Fruit fly (Drosophila melanogaster) Kc167 (cell line): ENCODE results near the gene CG14205.

ENCODE experiments used
- Myc ChIP-seq: fragments of >200 bp; optimal IDR thresholded peaks from 2 replicates; lab custom pipeline; 2017; ENCODE audit warnings: missing external identifiers
- Sin3A ChIP-seq: fragments of >200 bp; optimal IDR thresholded peaks from 2 replicates; lab custom pipeline; 2018; ENCODE audit warnings: missing external identifiers
- h ChIP-seq: fragments of >200 bp; optimal IDR thresholded peaks from 3 replicates; lab custom pipeline; 2018; ENCODE audit warnings: missing external identifiers
- insv ChIP-seq: fragments of >200 bp; optimal IDR thresholded peaks from 3 replicates; lab custom pipeline; 2018; ENCODE audit warnings: missing external identifiers
- psq ChIP-seq: fragments of >200 bp; optimal IDR thresholded peaks from 2 replicates; lab custom pipeline; 2017; ENCODE audit warnings: missing external identifiers
- ttk ChIP-seq: sonication (Bioruptor generic); optimal IDR thresholded peaks from 2 replicates; lab custom pipeline; 2017; ENCODE audit warnings: missing external identifiers

The CG14205 gene

dm6 chrX:19581881-19582280 lies 10.5 kb upstream of the CG14205 start, which contains the start of gene CG14218:
Gene CG14218, minus strand, starts transcription at chrX:19581981.
- TF ChIP-seq insv (lab: Kevin White, UChicago), result no peak
- no peak for TF ChIP-seq psq (lab: Kevin White, UChicago)
- TF ChIP-seq Myc (lab: Kevin White, UChicago), result no peak
- TF ChIP-seq ttk, result no peak
- no peak for TF ChIP-seq Sin3A (lab: Kevin White, UChicago)
- no peak for TF ChIP-seq h (lab: Kevin White, UChicago)

dm6 chrX:19582732-19583131 lies 9.7 kb upstream of the CG14205 start:
- TF ChIP-seq Myc (lab: Kevin White, UChicago) (no peak), h (lab: Kevin White, UChicago) (no peak), insv (lab: Kevin White, UChicago) (no peak), ttk (no peak), Sin3A (lab: Kevin White, UChicago) (no peak), psq (lab: Kevin White, UChicago) (no peak)

dm6 chrX:19583317-19583716 lies 9.1 kb upstream of the CG14205 start, which contains the start of gene CG14204:
Gene CG14204, plus strand, starts transcription at chrX:19583617.
- TF ChIP-seq insv (lab: Kevin White, UChicago) (no peak), Sin3A (lab: Kevin White, UChicago) (no peak), psq (lab: Kevin White, UChicago) (no peak)

- TF ChIP-seq h (lab: Kevin White, UChicago), result no peak
- TF ChIP-seq psq (lab: Kevin White, UChicago), result no peak
- no peak for TF ChIP-seq ttk
- no peak for TF ChIP-seq Sin3A (lab: Kevin White, UChicago)
- TF ChIP-seq insv (lab: Kevin White, UChicago), result no peak
- no peak for TF ChIP-seq Myc (lab: Kevin White, UChicago)
Observed at dm6 chrX:19585142-19585541, 7.3 kb upstream of the CG14205 start.

dm6 chrX:19590070-19590469 lies 2.3 kb upstream of the CG14205 start, which contains the start of gene CG14219:
Gene CG14219, minus strand, starts transcription at chrX:19590170.
- no peak for TF ChIP-seq ttk

- TF ChIP-seq h (lab: Kevin White, UChicago) (no peak), ttk (no peak), Myc (lab: Kevin White, UChicago) (no peak), Sin3A (lab: Kevin White, UChicago) (no peak), insv (lab: Kevin White, UChicago) (no peak), psq (lab: Kevin White, UChicago) (no peak)
Observed at dm6 chrX:19590579-19590978, 1.8 kb upstream of the CG14205 start.

- no peak for TF ChIP-seq h (lab: Kevin White, UChicago)
- TF ChIP-seq ttk, result no peak
- no peak for TF ChIP-seq Sin3A (lab: Kevin White, UChicago)
- no peak for TF ChIP-seq Myc (lab: Kevin White, UChicago)
- TF ChIP-seq psq (lab: Kevin White, UChicago), result no peak
Observed at dm6 chrX:19595862-19596261, 3.5 kb downstream of the CG14205 start.

- TF ChIP-seq Sin3A (lab: Kevin White, UChicago) (no peak), ttk (no peak), psq (lab: Kevin White, UChicago) (no peak), insv (lab: Kevin White, UChicago) (no peak), h (lab: Kevin White, UChicago) (no peak), Myc (lab: Kevin White, UChicago) (no peak)
Observed at dm6 chrX:19597684-19598363, 5.4 kb downstream of the CG14205 start, which contains the start of gene RpS10b. Gene RpS10b, plus strand, starts transcription at chrX:19598031.

- TF ChIP-seq h (lab: Kevin White, UChicago), result no peak
- no peak for TF ChIP-seq ttk
- no peak for TF ChIP-seq Sin3A (lab: Kevin White, UChicago)
- TF ChIP-seq Myc (lab: Kevin White, UChicago), result no peak
Observed at dm6 chrX:19598503-19598902, 6.1 kb downstream of the CG14205 start.

dm6 chrX:19601644-19602043 lies 9.2 kb downstream of the CG14205 start, which contains the start of gene CG14220:
Gene CG14220, minus strand, starts transcription at chrX:19601851.
- TF ChIP-seq psq (lab: Kevin White, UChicago) (no peak), Sin3A (lab: Kevin White, UChicago) (no peak), Myc (lab: Kevin White, UChicago) (no peak)

dm6 chrX:19602483-19602882 lies 10.1 kb downstream of the CG14205 start:
- TF ChIP-seq h (lab: Kevin White, UChicago) (no peak), Myc (lab: Kevin White, UChicago) (no peak), insv (lab: Kevin White, UChicago) (no peak), Sin3A (lab: Kevin White, UChicago) (no peak), ttk (no peak), psq (lab: Kevin White, UChicago) (no peak)

- no peak for TF ChIP-seq Sin3A (lab: Kevin White, UChicago)
- no peak for TF ChIP-seq psq (lab: Kevin White, UChicago)
- no peak for TF ChIP-seq insv (lab: Kevin White, UChicago)
- no peak for TF ChIP-seq ttk
- TF ChIP-seq h (lab: Kevin White, UChicago), result no peak
- no peak for TF ChIP-seq Myc (lab: Kevin White, UChicago)
Observed at dm6 chrX:19603953-19604352, 11.5 kb downstream of the CG14205 start.
